Worm (Caenorhabditis elegans) whole organism, mixed stage, embryonic: ENCODE measurements around the gene F35E8.10.

Experiments used
- bed-3 ChIP-seq: fragments of 200-800 bp; sonication (Bioruptor generic); optimal IDR thresholded peaks from 3 replicates; lab custom pipeline; 2018; ENCODE audit warnings: mild to moderate bottlenecking, missing genetic modification characterization, moderate library complexity, missing compliant biosample characterization
- blmp-1 ChIP-seq: fragments of 150-350 bp; optimal IDR thresholded peaks from 2 replicates; lab custom pipeline; 2014; ENCODE audit warnings: missing biosample characterization, missing genetic modification characterization
- ceh-39 ChIP-seq: fragments of 150-350 bp; optimal IDR thresholded peaks from 2 replicates; lab custom pipeline; 2014; ENCODE audit warnings: missing biosample characterization, missing genetic modification characterization
- ceh-43 ChIP-seq: fragments of 200-800 bp; sonication (Bioruptor generic); optimal IDR thresholded peaks from 2 replicates; lab custom pipeline; 2018; ENCODE audit warnings: mild to moderate bottlenecking, missing genetic modification characterization, moderate library complexity, missing compliant biosample characterization
- ceh-83 ChIP-seq: fragments of 200-800 bp; sonication (Bioruptor generic); optimal IDR thresholded peaks from 2 replicates; lab custom pipeline; 2018; ENCODE audit warnings: mild to moderate bottlenecking, missing genetic modification characterization, missing compliant biosample characterization
- ces-1 ChIP-seq: fragments of 150-350 bp; optimal IDR thresholded peaks from 2 replicates; lab custom pipeline; 2014; ENCODE audit warnings: missing biosample characterization, missing genetic modification reagents, missing genetic modification characterization
- cnd-1 ChIP-seq: fragments of 200-800 bp; sonication (Bioruptor generic); optimal IDR thresholded peaks from 2 replicates; lab custom pipeline; 2018; ENCODE audit warnings: mild to moderate bottlenecking, missing genetic modification characterization, missing compliant biosample characterization
- elt-1 ChIP-seq: sonication (generic microtip); optimal IDR thresholded peaks from 2 replicates; lab custom pipeline; 2017; ENCODE audit warnings: missing genetic modification characterization, mild to moderate bottlenecking, missing compliant biosample characterization, antibody characterized with exemption, moderate library complexity, borderline replicate concordance; ENCODE audit not compliant: insufficient read depth
- elt-3 ChIP-seq: fragments of 150-350 bp; optimal IDR thresholded peaks from 2 replicates; lab custom pipeline; 2014; ENCODE audit warnings: missing biosample characterization, missing genetic modification characterization
- flh-1 ChIP-seq: fragments of 200-800 bp; sonication (Bioruptor generic); optimal IDR thresholded peaks from 2 replicates; lab custom pipeline; 2018; ENCODE audit warnings: mild to moderate bottlenecking, missing genetic modification characterization, moderate library complexity, missing compliant biosample characterization
- ham-2 ChIP-seq: fragments of 200-800 bp; sonication (Bioruptor generic); optimal IDR thresholded peaks from 2 replicates; lab custom pipeline; 2018; ENCODE audit warnings: mild to moderate bottlenecking, missing genetic modification characterization, missing compliant biosample characterization
- hlh-1 ChIP-seq: fragments of 150-350 bp; optimal IDR thresholded peaks from 2 replicates; lab custom pipeline; 2014; ENCODE audit warnings: missing biosample characterization, missing genetic modification reagents, missing genetic modification characterization
- lin-13 ChIP-seq: fragments of 150-350 bp; optimal IDR thresholded peaks from 2 replicates; lab custom pipeline; 2014; ENCODE audit warnings: missing biosample characterization, missing genetic modification characterization
- lin-32 ChIP-seq: fragments of 200-800 bp; sonication (Bioruptor generic); optimal IDR thresholded peaks from 2 replicates; lab custom pipeline; 2018; ENCODE audit warnings: mild to moderate bottlenecking, missing genetic modification characterization, missing compliant biosample characterization
- lsy-2 ChIP-seq: fragments of 150-350 bp; optimal IDR thresholded peaks from 2 replicates; lab custom pipeline; 2014; ENCODE audit warnings: missing biosample characterization, missing genetic modification characterization
- mab-5 ChIP-seq: fragments of 150-350 bp; optimal IDR thresholded peaks from 2 replicates; lab custom pipeline; 2014; ENCODE audit warnings: missing biosample characterization, missing genetic modification characterization
- mep-1 ChIP-seq: fragments of 150-350 bp; optimal IDR thresholded peaks from 2 replicates; lab custom pipeline; 2017; ENCODE audit warnings: missing biosample characterization, missing genetic modification reagents, missing genetic modification characterization, inconsistent platforms
- nhr-12 ChIP-seq: fragments of 150-350 bp; optimal IDR thresholded peaks from 2 replicates; lab custom pipeline; 2014; ENCODE audit warnings: missing biosample characterization, missing genetic modification characterization
- nhr-2 ChIP-seq: fragments of 150-350 bp; optimal IDR thresholded peaks from 2 replicates; lab custom pipeline; 2014; ENCODE audit warnings: missing biosample characterization, missing genetic modification characterization
- nhr-237 ChIP-seq: fragments of 150-350 bp; optimal IDR thresholded peaks from 2 replicates; lab custom pipeline; 2014; ENCODE audit warnings: missing biosample characterization, missing genetic modification characterization
- nhr-28 ChIP-seq: fragments of 150-350 bp; optimal IDR thresholded peaks from 2 replicates; lab custom pipeline; 2014; ENCODE audit warnings: missing biosample characterization, missing genetic modification characterization
- nhr-76 ChIP-seq: sonication (generic microtip); optimal IDR thresholded peaks from 2 replicates; lab custom pipeline; 2017; ENCODE audit warnings: missing biosample characterization, missing genetic modification characterization
- pha-4 ChIP-seq: fragments of 150-350 bp; optimal IDR thresholded peaks from 2 replicates; lab custom pipeline; 2018; ENCODE audit warnings: missing biosample characterization, missing genetic modification reagents, missing genetic modification characterization
- snpc-4 ChIP-seq: fragments of 150-350 bp; optimal IDR thresholded peaks from 2 replicates; lab custom pipeline; 2014; ENCODE audit warnings: missing biosample characterization, missing genetic modification characterization
- tbx-8 ChIP-seq: fragments of 200-800 bp; sonication (Bioruptor generic); optimal IDR thresholded peaks from 2 replicates; lab custom pipeline; 2018; ENCODE audit warnings: mild to moderate bottlenecking, missing genetic modification characterization, moderate library complexity, missing compliant biosample characterization
- unc-120 ChIP-seq: sonication (generic microtip); optimal IDR thresholded peaks from 2 replicates; lab custom pipeline; 2017; ENCODE audit warnings: missing genetic modification characterization, missing compliant biosample characterization; ENCODE audit not compliant: poor library complexity, severe bottlenecking
- unc-39 ChIP-seq: fragments of 150-350 bp; optimal IDR thresholded peaks from 2 replicates; lab custom pipeline; 2014; ENCODE audit warnings: missing biosample characterization, missing genetic modification characterization
- unc-62 ChIP-seq: fragments of 150-350 bp; optimal IDR thresholded peaks from 2 replicates; lab custom pipeline; 2014; ENCODE audit warnings: missing biosample characterization, missing genetic modification reagents, missing genetic modification characterization
- zip-8 ChIP-seq: fragments of 150-350 bp; optimal IDR thresholded peaks from 2 replicates; lab custom pipeline; 2014; ENCODE audit warnings: missing biosample characterization, missing genetic modification characterization
- ztf-11 ChIP-seq: fragments of 150-350 bp; optimal IDR thresholded peaks from 2 replicates; lab custom pipeline; 2014; ENCODE audit warnings: missing biosample characterization, missing genetic modification characterization

Gene F35E8.10

DNA sequence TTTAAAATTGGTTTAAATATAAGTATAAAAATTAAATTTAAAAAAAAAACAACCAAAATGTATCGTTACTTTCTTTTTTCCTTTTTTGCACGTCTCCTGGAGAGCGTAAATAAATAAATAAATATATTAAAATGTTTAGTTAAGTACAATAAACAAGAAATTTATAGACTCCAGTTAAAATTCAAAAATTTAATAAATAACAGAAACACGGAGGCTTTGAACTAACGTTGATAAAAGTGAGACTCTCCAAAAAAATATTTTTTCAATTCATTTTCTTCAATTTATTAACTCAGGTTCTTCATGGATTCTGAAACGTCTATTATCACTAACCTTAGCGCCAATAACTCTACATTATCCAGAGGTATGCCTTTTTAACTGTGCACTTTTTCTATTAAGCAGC, 28.4 kb downstream of the F35E8.10 start, which contains the start of gene T06C12.12:
Gene T06C12.12, plus strand, starts transcription at position 301 of the 400 bp plus-strand sequence.
- TF ChIP-seq unc-39 (tag; lab: Kevin White, UChicago) (no peak), pha-4 (no peak), ceh-39 (tag; lab: Kevin White, UChicago) (no peak), nhr-12 (tag; lab: Kevin White, UChicago) (no peak), flh-1 (GFP tag; lab: Kevin White, UChicago) (no peak), hlh-1 (no peak), nhr-237 (tag; lab: Kevin White, UChicago) (no peak), nhr-2 (tag; lab: Kevin White, UChicago) (no peak), blmp-1 (tag; lab: Kevin White, UChicago) (no peak), unc-120 (tag; lab: Kevin White, UChicago) (no peak), snpc-4 (no peak), nhr-76 (no peak), cnd-1 (tag; lab: Kevin White, UChicago) (no peak), nhr-28 (tag; lab: Kevin White, UChicago) (no peak), elt-1 (tag; lab: Kevin White, UChicago) (no peak), lin-32 (no peak), elt-3 (tag; lab: Kevin White, UChicago) (no peak), unc-62 (no peak), mab-5 (tag; lab: Kevin White, UChicago) (no peak), zip-8 (tag; lab: Kevin White, UChicago) (no peak)

DNA sequence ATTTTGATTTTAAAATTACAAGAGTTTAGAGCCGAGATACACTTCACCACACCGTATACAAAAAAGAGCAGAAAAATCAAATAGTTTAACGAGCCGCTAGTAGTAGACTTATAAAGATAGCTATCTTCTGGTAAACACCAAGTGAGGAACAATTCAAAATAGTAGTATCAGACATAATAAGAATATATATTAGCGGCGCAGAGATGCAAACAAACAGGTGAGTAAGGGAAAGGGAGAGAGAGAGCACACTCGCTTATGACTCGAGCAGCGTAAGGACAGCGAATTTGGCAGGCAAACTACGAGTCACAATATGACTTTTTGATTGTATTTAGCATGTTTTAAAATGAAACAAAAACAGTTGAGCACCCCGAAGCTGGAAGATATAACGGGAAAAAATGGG, 28.9 kb downstream of the F35E8.10 start:
- TF ChIP-seq unc-39 (tag; lab: Kevin White, UChicago) (no peak), unc-62 (no peak), lsy-2 (no peak), nhr-237 (tag; lab: Kevin White, UChicago) (no peak), nhr-28 (tag; lab: Kevin White, UChicago) (no peak), tbx-8 (GFP tag; lab: Kevin White, UChicago) (no peak), bed-3 (GFP tag; lab: Kevin White, UChicago) (no peak), ceh-39 (tag; lab: Kevin White, UChicago) (no peak), ceh-43 (GFP tag; lab: Kevin White, UChicago) (no peak), ztf-11 (no peak), flh-1 (GFP tag; lab: Kevin White, UChicago) (no peak), cnd-1 (tag; lab: Kevin White, UChicago) (no peak), ham-2 (GFP tag; lab: Kevin White, UChicago) (no peak), ces-1 (GFP tag; lab: Kevin White, UChicago) (no peak), zip-8 (tag; lab: Kevin White, UChicago) (no peak), hlh-1 (no peak), snpc-4 (no peak)

DNA sequence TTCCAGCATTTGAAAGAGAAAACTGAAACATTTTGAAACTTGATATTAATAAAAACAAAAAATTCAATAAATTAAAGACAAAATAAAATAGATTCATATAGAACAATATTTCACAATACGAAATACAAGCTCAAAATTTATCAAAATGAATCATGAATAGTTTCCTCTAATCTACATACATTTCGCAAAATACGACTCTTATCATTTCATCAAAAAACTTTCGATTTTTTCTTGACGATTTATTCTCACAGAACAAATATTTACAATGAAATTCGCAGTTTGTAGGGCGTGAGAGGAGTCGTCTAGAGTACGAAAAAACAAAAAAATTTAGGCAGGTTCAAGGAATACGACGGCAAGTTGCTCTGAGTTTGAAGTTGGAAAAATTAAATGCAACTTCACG, 30.1 kb downstream of the F35E8.10 start:
- TF ChIP-seq hlh-1 (no peak), nhr-28 (tag; lab: Kevin White, UChicago) (no peak)

DNA sequence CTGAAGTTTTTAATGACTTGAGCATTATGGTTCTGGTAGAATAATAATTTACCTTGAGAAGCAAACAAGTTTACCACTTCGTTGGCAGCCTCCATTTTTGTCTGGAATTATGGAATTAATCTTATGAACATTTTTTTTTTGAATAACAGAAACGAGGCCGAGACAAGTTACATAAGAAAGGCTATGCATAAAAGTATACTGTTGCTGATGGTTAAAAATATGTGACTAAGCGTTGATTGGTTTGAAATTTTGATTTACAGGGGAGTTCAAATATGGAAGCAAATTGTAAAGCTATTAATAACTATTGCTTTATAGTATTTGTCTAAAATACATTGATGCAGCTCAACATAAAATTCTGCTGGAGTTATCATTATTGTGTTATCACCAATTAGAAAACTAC, 31.4 kb downstream of the F35E8.10 start, which contains the start of gene cgt-1:
Gene cgt-1, minus strand, starts transcription at position 101 of the 400 bp plus-strand sequence.
- TF ChIP-seq ham-2 (GFP tag; lab: Kevin White, UChicago) (no peak), pha-4 (no peak), unc-62 (no peak), bed-3 (GFP tag; lab: Kevin White, UChicago) (no peak), unc-120 (tag; lab: Kevin White, UChicago) (no peak), mep-1 (tag; lab: Kevin White, UChicago) (no peak), ceh-83 (GFP tag; lab: Kevin White, UChicago) (no peak), ces-1 (GFP tag; lab: Kevin White, UChicago) (no peak)

DNA sequence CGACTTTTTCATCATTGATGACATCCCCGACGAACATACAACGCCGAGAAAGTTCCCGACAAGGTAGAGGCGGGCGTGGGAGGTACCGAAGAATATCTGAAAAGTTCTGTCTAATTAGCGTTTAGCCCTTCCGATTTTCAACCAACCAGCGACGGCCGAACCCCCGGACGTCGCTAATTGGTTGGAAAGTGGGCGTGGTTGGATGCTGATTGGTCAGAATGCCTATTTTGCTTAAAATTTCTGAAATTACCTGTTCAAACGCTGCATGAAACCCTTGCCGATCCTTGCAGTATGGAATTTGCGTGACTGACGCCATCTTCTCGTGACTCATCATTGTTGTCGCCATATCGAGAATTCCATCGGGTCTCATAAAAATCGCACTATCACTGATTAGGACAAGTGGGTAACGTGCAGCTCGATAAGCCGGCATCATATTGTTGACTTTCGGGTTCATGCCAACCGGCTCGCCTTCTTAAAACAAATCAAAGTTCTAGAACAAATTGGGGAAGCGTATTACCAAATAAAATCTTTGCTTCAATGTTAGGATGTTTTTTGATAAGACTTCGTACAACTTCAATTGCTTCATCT, 32.4 kb downstream of the F35E8.10 start:
- TF ChIP-seq cnd-1 (tag; lab: Kevin White, UChicago) = no peak
- TF ChIP-seq lin-13 (tag; lab: Kevin White, UChicago) = no peak
- TF ChIP-seq flh-1 (GFP tag; lab: Kevin White, UChicago) = no peak
- no peak for TF ChIP-seq ham-2 (GFP tag; lab: Kevin White, UChicago)
- no peak for TF ChIP-seq blmp-1 (tag; lab: Kevin White, UChicago)
- no peak for TF ChIP-seq elt-3 (tag; lab: Kevin White, UChicago)
- no peak for TF ChIP-seq unc-120 (tag; lab: Kevin White, UChicago)
- TF ChIP-seq bed-3 (GFP tag; lab: Kevin White, UChicago) = no peak
- no peak for TF ChIP-seq nhr-237 (tag; lab: Kevin White, UChicago)
